Fruit fly (Drosophila melanogaster) whole organism, embryonic: Measurements from ENCODE around the gene ALiX.

ENCODE experiments used
- BEAF-32 ChIP-seq: fragments of 200-800 bp; sonication (Bioruptor generic); optimal IDR thresholded peaks from 3 replicates; lab custom pipeline; 2017; ENCODE audit warnings: missing biosample characterization, missing genetic modification characterization, mild to moderate bottlenecking, moderate library complexity, missing genetic modification reagents
- CG1024 ChIP-seq: fragments of 200-800 bp; sonication (Bioruptor generic); IDR thresholded peaks from 2 replicates; pipeline ENCODE4 v1.3.6; 2022; ENCODE audit warnings: missing biosample characterization, missing genetic modification characterization
- CG11398 ChIP-seq: fragments of 200-800 bp; sonication (Bioruptor generic); optimal IDR thresholded peaks from 2 replicates; lab custom pipeline; 2016; ENCODE audit warnings: missing biosample characterization, missing genetic modification characterization
- CG11504 ChIP-seq: fragments of 200-800 bp; sonication (Bioruptor generic); optimal IDR thresholded peaks from 3 replicates; lab custom pipeline; 2019; ENCODE audit warnings: missing biosample characterization, mild to moderate bottlenecking, missing genetic modification characterization, moderate library complexity
- CG12104 ChIP-seq: fragments of 200-800 bp; sonication (Bioruptor generic); optimal IDR thresholded peaks from 3 replicates; lab custom pipeline; 2016; ENCODE audit warnings: missing biosample characterization, missing genetic modification characterization
- CG12659 ChIP-seq: fragments of 200-800 bp; sonication (Bioruptor generic); optimal IDR thresholded peaks from 3 replicates; lab custom pipeline; 2017; ENCODE audit warnings: mild to moderate bottlenecking, missing biosample characterization, missing genetic modification reagents, missing genetic modification characterization
- CG12744 ChIP-seq: fragments of 200-800 bp; sonication (Bioruptor generic); optimal IDR thresholded peaks from 2 replicates; lab custom pipeline; 2016; ENCODE audit warnings: missing biosample characterization, missing genetic modification characterization
- CG13424 ChIP-seq: fragments of 200-800 bp; sonication (Bioruptor generic); optimal IDR thresholded peaks from 2 replicates; lab custom pipeline; 2019; ENCODE audit warnings: missing biosample characterization, mild to moderate bottlenecking, missing genetic modification characterization, moderate library complexity
- CG17361 ChIP-seq: fragments of 200-800 bp; sonication (Bioruptor generic); IDR thresholded peaks from 3 replicates; pipeline ENCODE4 v1.3.6; 2022; ENCODE audit warnings: missing biosample characterization, missing genetic modification characterization
- CG18476 ChIP-seq: fragments of 200-800 bp; sonication (Bioruptor generic); optimal IDR thresholded peaks from 2 replicates; lab custom pipeline; 2016; ENCODE audit warnings: missing biosample characterization, mild to moderate bottlenecking, missing genetic modification characterization
- CG31224 ChIP-seq: fragments of 200-800 bp; sonication (Bioruptor generic); IDR thresholded peaks from 2 replicates; pipeline ENCODE4 v1.3.6; 2022; ENCODE audit warnings: missing biosample characterization, missing genetic modification characterization
- CG31441 ChIP-seq: fragments of 200-800 bp; sonication (Bioruptor generic); IDR thresholded peaks from 2 replicates; pipeline ENCODE4 v1.3.6; 2022; ENCODE audit warnings: missing biosample characterization, missing genetic modification characterization
- CG33213 ChIP-seq: fragments of 200-800 bp; sonication (Bioruptor generic); optimal IDR thresholded peaks from 3 replicates; lab custom pipeline; 2016; ENCODE audit warnings: missing biosample characterization, missing genetic modification characterization
- CG34376 ChIP-seq: fragments of 200-800 bp; sonication (Bioruptor generic); optimal IDR thresholded peaks from 2 replicates; lab custom pipeline; 2018; ENCODE audit warnings: missing biosample characterization, mild to moderate bottlenecking, missing genetic modification characterization
- CG34422 ChIP-seq: fragments of 200-800 bp; sonication (Bioruptor generic); IDR thresholded peaks from 3 replicates; pipeline ENCODE4 v1.3.6; 2022; ENCODE audit warnings: missing biosample characterization, missing genetic modification characterization
- CG4820 ChIP-seq: fragments of 200-800 bp; sonication (Bioruptor generic); optimal IDR thresholded peaks from 3 replicates; lab custom pipeline; 2016; ENCODE audit warnings: missing biosample characterization, missing genetic modification characterization
- CG6683 ChIP-seq: fragments of 200-800 bp; sonication (Bioruptor generic); optimal IDR thresholded peaks from 2 replicates; lab custom pipeline; 2017; ENCODE audit warnings: missing biosample characterization, mild to moderate bottlenecking, missing genetic modification characterization, missing genetic modification reagents
- CG7372 ChIP-seq: fragments of 200-800 bp; sonication (Bioruptor generic); IDR thresholded peaks from 2 replicates; pipeline ENCODE4 v1.3.6; 2022; ENCODE audit warnings: missing biosample characterization, missing genetic modification characterization
- CG7786 ChIP-seq: fragments of 200-800 bp; sonication (Bioruptor generic); optimal IDR thresholded peaks from 2 replicates; lab custom pipeline; 2016; ENCODE audit warnings: missing biosample characterization, missing genetic modification characterization
- CG7928 ChIP-seq: fragments of 200-800 bp; sonication (Bioruptor generic); optimal IDR thresholded peaks from 2 replicates; lab custom pipeline; 2017; ENCODE audit warnings: missing biosample characterization, mild to moderate bottlenecking, missing genetic modification characterization
- CG8924 ChIP-seq: fragments of 200-800 bp; optimal IDR thresholded peaks from 3 replicates; lab custom pipeline; 2019; ENCODE audit warnings: missing biosample characterization, mild to moderate bottlenecking, missing genetic modification characterization, moderate library complexity
- CHES-1-like ChIP-seq: fragments of 200-800 bp; sonication (Bioruptor generic); optimal IDR thresholded peaks from 2 replicates; lab custom pipeline; 2016; ENCODE audit warnings: missing biosample characterization, missing genetic modification characterization
- CkIIα-i1 ChIP-seq: fragments of 200-800 bp; sonication (Bioruptor generic); IDR thresholded peaks from 2 replicates; pipeline ENCODE4 v1.3.6; 2022; ENCODE audit warnings: missing biosample characterization, missing genetic modification characterization
- Dbx ChIP-seq: fragments of 200-800 bp; sonication (Bioruptor generic); IDR thresholded peaks from 3 replicates; pipeline ENCODE4 v1.3.6; 2022; ENCODE audit warnings: missing biosample characterization, missing genetic modification characterization
- Dll ChIP-seq: fragments of 200-800 bp; sonication (Bioruptor generic); IDR thresholded peaks from 4 replicates; pipeline ENCODE4 v1.3.6; 2022; ENCODE audit warnings: missing biosample characterization, missing genetic modification characterization; ENCODE audit not compliant: partially characterized antibody
- Dref ChIP-seq: fragments of 200-800 bp; sonication (Bioruptor generic); IDR thresholded peaks from 2 replicates; pipeline ENCODE4 v1.3.6; 2022; ENCODE audit warnings: missing biosample characterization, missing genetic modification characterization
- Fer3 ChIP-seq: fragments of 200-800 bp; sonication (Bioruptor generic); optimal IDR thresholded peaks from 2 replicates; lab custom pipeline; 2018; ENCODE audit warnings: missing biosample characterization, mild to moderate bottlenecking, missing genetic modification characterization, moderate library complexity
- Hmx ChIP-seq: fragments of 200-800 bp; sonication (Bioruptor generic); optimal IDR thresholded peaks from 2 replicates; lab custom pipeline; 2016; ENCODE audit warnings: missing biosample characterization, missing genetic modification characterization
- Max ChIP-seq: fragments of 200-800 bp; sonication (Bioruptor generic); optimal IDR thresholded peaks from 2 replicates; lab custom pipeline; 2016; ENCODE audit warnings: missing biosample characterization, mild to moderate bottlenecking, missing genetic modification characterization
- Oaz ChIP-seq: fragments of 200-800 bp; sonication (Bioruptor generic); IDR thresholded peaks from 2 replicates; pipeline ENCODE4 v1.3.6; 2022; ENCODE audit warnings: missing biosample characterization, missing genetic modification characterization
- Opbp ChIP-seq: fragments of 200-800 bp; sonication (Bioruptor generic); IDR thresholded peaks from 3 replicates; pipeline ENCODE4 v1.3.6; 2022; ENCODE audit warnings: missing biosample characterization, missing genetic modification characterization; ENCODE audit not compliant: partially characterized antibody
- Scr ChIP-seq: fragments of 200-800 bp; sonication (Bioruptor generic); IDR thresholded peaks from 2 replicates; pipeline ENCODE4 v1.3.6; 2022; ENCODE audit warnings: missing biosample characterization, missing genetic modification characterization; ENCODE audit not compliant: partially characterized antibody
- Side ChIP-seq: fragments of 200-800 bp; sonication (Bioruptor generic); optimal IDR thresholded peaks from 2 replicates; lab custom pipeline; 2016; ENCODE audit warnings: missing biosample characterization, missing genetic modification characterization
- abd-A ChIP-seq: fragments of 200-800 bp; sonication (Bioruptor generic); optimal IDR thresholded peaks from 3 replicates; lab custom pipeline; 2019; ENCODE audit warnings: missing biosample characterization, mild to moderate bottlenecking, missing genetic modification characterization, moderate library complexity
- bcd ChIP-seq: fragments of 200-800 bp; sonication (Bioruptor generic); optimal IDR thresholded peaks from 2 replicates; lab custom pipeline; 2017; ENCODE audit warnings: missing biosample characterization, mild to moderate bottlenecking, missing genetic modification characterization
- chn ChIP-seq: fragments of 200-800 bp; sonication (Bioruptor generic); optimal IDR thresholded peaks from 2 replicates; lab custom pipeline; 2016; ENCODE audit warnings: missing biosample characterization, missing genetic modification characterization
- dm ChIP-seq: fragments of 200-800 bp; sonication (Bioruptor generic); optimal IDR thresholded peaks from 3 replicates; lab custom pipeline; 2016; ENCODE audit warnings: missing biosample characterization, missing genetic modification characterization
- her ChIP-seq: fragments of 200-800 bp; sonication (Bioruptor generic); optimal IDR thresholded peaks from 2 replicates; lab custom pipeline; 2016; ENCODE audit warnings: missing biosample characterization, missing genetic modification characterization
- insv ChIP-seq, 2 experiments: fragments of 200-800 bp; sonication (Bioruptor generic); optimal IDR thresholded peaks; 3 replicates each; lab custom pipeline; 2016 to 2018; ENCODE audit warnings: missing biosample characterization in 2 of 2, missing genetic modification characterization in 2 of 2
- kni ChIP-seq: fragments of 200-800 bp; sonication (Bioruptor generic); optimal IDR thresholded peaks from 3 replicates; lab custom pipeline; 2017; ENCODE audit warnings: mild to moderate bottlenecking, missing biosample characterization, missing genetic modification reagents, missing genetic modification characterization
- pfk ChIP-seq: fragments of 200-800 bp; sonication (Bioruptor generic); optimal IDR thresholded peaks from 2 replicates; lab custom pipeline; 2018; ENCODE audit warnings: missing biosample characterization, mild to moderate bottlenecking, missing genetic modification characterization, moderate library complexity
- pita ChIP-seq: fragments of 200-800 bp; sonication (Bioruptor generic); optimal IDR thresholded peaks from 2 replicates; lab custom pipeline; 2017; ENCODE audit warnings: missing biosample characterization, mild to moderate bottlenecking, missing genetic modification characterization
- pzg ChIP-seq: fragments of 200-800 bp; sonication (Bioruptor generic); optimal IDR thresholded peaks from 3 replicates; lab custom pipeline; 2018; ENCODE audit warnings: missing biosample characterization, mild to moderate bottlenecking, missing genetic modification characterization, moderate library complexity
- ranshi ChIP-seq: fragments of 200-800 bp; sonication (Bioruptor generic); IDR thresholded peaks from 2 replicates; pipeline ENCODE4 v1.3.6; 2022; ENCODE audit warnings: missing biosample characterization, missing genetic modification characterization
- sna ChIP-seq: fragments of 200-800 bp; sonication (Bioruptor generic); IDR thresholded peaks from 2 replicates; pipeline ENCODE4 v1.3.6; 2022; ENCODE audit warnings: missing biosample characterization, missing genetic modification characterization; ENCODE audit not compliant: partially characterized antibody
- tgo ChIP-seq: fragments of 200-800 bp; sonication (Bioruptor generic); IDR thresholded peaks from 3 replicates; pipeline ENCODE4 v1.3.6; 2022; ENCODE audit warnings: missing biosample characterization, missing genetic modification characterization
- tx ChIP-seq: fragments of 200-800 bp; sonication (Bioruptor generic); optimal IDR thresholded peaks from 2 replicates; lab custom pipeline; 2016; ENCODE audit warnings: missing biosample characterization, missing genetic modification characterization
- wdn ChIP-seq: fragments of 200-800 bp; sonication (Bioruptor generic); IDR thresholded peaks from 2 replicates; pipeline ENCODE4 v1.3.6; 2022; ENCODE audit warnings: missing biosample characterization, missing genetic modification characterization
- wek ChIP-seq: fragments of 200-800 bp; sonication (Bioruptor generic); optimal IDR thresholded peaks from 3 replicates; lab custom pipeline; 2018; ENCODE audit warnings: missing biosample characterization, mild to moderate bottlenecking, missing genetic modification characterization, moderate library complexity
- zfh1 ChIP-seq: fragments of 200-800 bp; sonication (Bioruptor generic); IDR thresholded peaks from 3 replicates; pipeline ENCODE4 v1.3.6; 2022; ENCODE audit warnings: missing biosample characterization, missing genetic modification characterization

ALiX gene

DNA sequence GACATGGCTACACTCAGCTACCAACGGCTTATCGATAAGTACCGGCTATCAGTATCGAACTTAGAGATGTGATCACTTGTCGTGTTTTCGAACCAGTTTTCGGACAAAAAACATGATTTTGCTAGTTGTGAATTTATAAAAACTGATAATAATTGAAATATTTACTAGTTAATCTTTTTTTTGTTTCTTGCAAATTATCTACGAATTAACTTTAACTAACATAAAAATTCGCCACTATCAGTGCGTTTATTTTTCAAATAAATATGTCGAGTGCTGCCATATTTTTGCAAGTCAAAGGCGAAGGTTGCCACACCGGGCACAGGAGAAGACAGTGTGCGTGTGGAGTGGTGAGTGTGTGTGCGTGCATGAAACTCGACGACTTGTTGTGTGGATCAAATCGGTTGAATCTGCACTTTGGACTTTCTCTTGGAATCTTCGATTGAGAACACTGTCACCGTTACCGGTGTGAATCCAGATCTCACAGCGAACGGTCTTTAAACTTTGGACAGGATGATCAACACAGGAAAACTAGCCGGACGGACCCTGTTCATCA, 22.7 kb downstream of the ALiX start, which contains the start of gene Hsdl2 (continued):
- TF ChIP-seq CG7372 (GFP tag; lab: Robert Waterston, UW) (peak; percentile 42; the same call in 1 of the 2 replicates), pita (GFP tag; lab: Kevin White, UChicago) (peak; percentile 53), CG4820 (GFP tag; lab: Kevin White, UChicago) (peak; percentile 23), pzg (GFP tag; lab: Kevin White, UChicago) (peak; percentile 71), pfk (GFP tag; lab: Kevin White, UChicago) (no peak), CG12659 (GFP tag; lab: Kevin White, UChicago) (peak; percentile 67), CG12744 (GFP tag; lab: Kevin White, UChicago) (no peak), Hmx (no peak), CG13424 (peak; percentile 55), abd-A (tag; lab: Kevin White, UChicago) (no peak), CkIIα-i1 (GFP tag; lab: Robert Waterston, UW) (no peak), her (GFP tag; lab: Kevin White, UChicago) (no peak), CG31224 (0 out of 2 replicates have a peak, but pooled peaks have one; percentile 31), Dref (GFP tag; lab: Robert Waterston, UW) (peak; percentile 78), CG34422 (GFP tag; lab: Robert Waterston, UW) (0 out of 3 replicates have a peak, but pooled peaks have one; percentile 60), kni (GFP tag; lab: Kevin White, UChicago) (no peak), Dll (GFP tag; lab: Robert Waterston, UW) (peak; percentile 69), CG17361 (GFP tag; lab: Robert Waterston, UW) (no peak), CHES-1-like (GFP tag; lab: Kevin White, UChicago) (peak; percentile 38), wek (GFP tag; lab: Kevin White, UChicago) (no peak), CG31441 (GFP tag; lab: Robert Waterston, UW) (no peak), Opbp (GFP tag; lab: Robert Waterston, UW) (peak; percentile 65; the same call in 2 of the 3 replicates), CG7786 (peak; percentile 7), CG6683 (no peak), CG34376 (GFP tag; lab: Kevin White, UChicago) (peak; percentile 49), CG1024 (GFP tag; lab: Robert Waterston, UW) (no peak), tx (GFP tag; lab: Kevin White, UChicago) (no peak), bcd (GFP tag; lab: Kevin White, UChicago) (no peak), CG18476 (GFP tag; lab: Kevin White, UChicago) (peak; percentile 18), BEAF-32 (GFP tag; lab: Kevin White, UChicago) (peak; percentile 83), Scr (GFP tag; lab: Robert Waterston, UW) (peak; percentile 72), Side (GFP tag; lab: Kevin White, UChicago) (no peak), dm (peak; percentile 32), CG33213 (peak; percentile 38), Oaz (GFP tag; lab: Robert Waterston, UW) (no peak), insv (GFP tag; optimal IDR thresholded peaks at IDR 0.05; lab: Kevin White, UChicago) (no peak), chn (GFP tag; lab: Kevin White, UChicago) (no peak), zfh1 (GFP tag; lab: Robert Waterston, UW) (peak; percentile 43; the same call in 1 of the 3 replicates), CG11504 (tag; lab: Kevin White, UChicago) (no peak), wdn (GFP tag; lab: Robert Waterston, UW) (no peak), CG7928 (GFP tag; lab: Kevin White, UChicago) (no peak), CG11398 (no peak), sna (GFP tag; lab: Robert Waterston, UW) (peak; percentile 68), Fer3 (tag; lab: Kevin White, UChicago) (no peak), Max (peak; percentile 51), CG12104 (GFP tag; lab: Kevin White, UChicago) (peak; percentile 37), ranshi (no peak), Dbx (GFP tag; lab: Robert Waterston, UW) (peak; percentile 64; the same call in 2 of the 3 replicates), tgo (GFP tag; lab: Robert Waterston, UW) (peak; percentile 48; the same call in 2 of the 3 replicates), CG8924 (tag; lab: Kevin White, UChicago) (peak; percentile 12)
